Fruit fly (Drosophila melanogaster) whole organism, embryonic: ENCODE data around the gene Lerp.

Source experiments
- Atf6 ChIP-seq: fragments of 200-800 bp; sonication (Bioruptor generic); IDR thresholded peaks from 2 replicates; pipeline ENCODE4 v1.3.6; 2022; ENCODE audit warnings: missing biosample characterization, missing genetic modification characterization
- B-H2 ChIP-seq: fragments of 200-800 bp; sonication (Bioruptor generic); optimal IDR thresholded peaks from 2 replicates; lab custom pipeline; 2018; ENCODE audit warnings: missing biosample characterization, mild to moderate bottlenecking, missing genetic modification characterization
- Blimp-1 ChIP-seq: fragments of 200-800 bp; sonication (Bioruptor generic); optimal IDR thresholded peaks from 3 replicates; lab custom pipeline; 2018; ENCODE audit warnings: missing biosample characterization, missing genetic modification characterization, mild to moderate bottlenecking, moderate library complexity, missing genetic modification reagents
- CG10321 ChIP-seq: fragments of 200-800 bp; sonication (Bioruptor generic); IDR thresholded peaks from 2 replicates; pipeline ENCODE4 v1.3.6; 2022; ENCODE audit warnings: missing biosample characterization, missing genetic modification characterization
- CG10366 ChIP-seq: fragments of 200-800 bp; sonication (Bioruptor generic); IDR thresholded peaks from 2 replicates; pipeline ENCODE4 v1.3.6; 2022; ENCODE audit warnings: missing biosample characterization, missing genetic modification characterization
- CG11093 ChIP-seq: fragments of 200-800 bp; sonication (Bioruptor generic); IDR thresholded peaks from 3 replicates; pipeline ENCODE4 v1.3.6; 2022; ENCODE audit warnings: missing biosample characterization, missing genetic modification characterization
- CG11504 ChIP-seq: fragments of 200-800 bp; sonication (Bioruptor generic); optimal IDR thresholded peaks from 3 replicates; lab custom pipeline; 2019; ENCODE audit warnings: missing biosample characterization, mild to moderate bottlenecking, missing genetic modification characterization, moderate library complexity
- CG15269 ChIP-seq: fragments of 200-800 bp; sonication (Bioruptor generic); optimal IDR thresholded peaks from 2 replicates; lab custom pipeline; 2018; ENCODE audit warnings: missing biosample characterization, mild to moderate bottlenecking, missing genetic modification characterization, moderate library complexity
- CG1603 ChIP-seq: fragments of 200-800 bp; sonication (Bioruptor generic); optimal IDR thresholded peaks from 2 replicates; lab custom pipeline; 2019; ENCODE audit warnings: missing biosample characterization, mild to moderate bottlenecking, missing genetic modification characterization, moderate library complexity
- CG17361 ChIP-seq: fragments of 200-800 bp; sonication (Bioruptor generic); IDR thresholded peaks from 3 replicates; pipeline ENCODE4 v1.3.6; 2022; ENCODE audit warnings: missing biosample characterization, missing genetic modification characterization
- CG2875 ChIP-seq: fragments of 200-800 bp; sonication (Bioruptor generic); optimal IDR thresholded peaks from 2 replicates; lab custom pipeline; 2017; ENCODE audit warnings: missing biosample characterization, mild to moderate bottlenecking, missing genetic modification characterization, missing genetic modification reagents
- CG31441 ChIP-seq: fragments of 200-800 bp; sonication (Bioruptor generic); IDR thresholded peaks from 2 replicates; pipeline ENCODE4 v1.3.6; 2022; ENCODE audit warnings: missing biosample characterization, missing genetic modification characterization
- CG5953 ChIP-seq: fragments of 200-800 bp; sonication (Bioruptor generic); IDR thresholded peaks from 2 replicates; pipeline ENCODE4 v1.3.6; 2022; ENCODE audit warnings: missing biosample characterization, missing genetic modification characterization
- CG9437 ChIP-seq: fragments of 200-800 bp; sonication (Bioruptor generic); optimal IDR thresholded peaks from 2 replicates; lab custom pipeline; 2018; ENCODE audit warnings: missing biosample characterization, mild to moderate bottlenecking, missing genetic modification characterization
- Dad ChIP-seq: fragments of 200-800 bp; sonication (Bioruptor generic); optimal IDR thresholded peaks from 3 replicates; lab custom pipeline; 2016; ENCODE audit warnings: missing biosample characterization, missing genetic modification characterization
- Dek ChIP-seq: fragments of 200-800 bp; sonication (Bioruptor generic); optimal IDR thresholded peaks from 3 replicates; lab custom pipeline; 2019; ENCODE audit warnings: missing biosample characterization, mild to moderate bottlenecking, missing genetic modification characterization, moderate library complexity
- Drgx ChIP-seq: fragments of 200-800 bp; sonication (Bioruptor generic); IDR thresholded peaks from 2 replicates; pipeline ENCODE4 v1.3.6; 2022; ENCODE audit warnings: missing biosample characterization, missing genetic modification characterization
- Eip74EF ChIP-seq, 2 experiments: fragments of 200-800 bp in 1 of 2; fragments of >200 bp in 1 of 2; sonication (Bioruptor generic) in 1 of 2; optimal IDR thresholded peaks; 2 replicates each; lab custom pipeline; 2017 to 2019; ENCODE audit warnings: missing biosample characterization in 2 of 2, missing genetic modification characterization in 2 of 2, mild to moderate bottlenecking in 1 of 2, moderate library complexity in 1 of 2
- Hr3 ChIP-seq: fragments of 200-800 bp; sonication (Bioruptor generic); optimal IDR thresholded peaks from 3 replicates; lab custom pipeline; 2016; ENCODE audit warnings: missing biosample characterization, missing genetic modification characterization
- Hr51 ChIP-seq, 2 experiments: fragments of 200-800 bp; sonication (Bioruptor generic); optimal IDR thresholded peaks; 2 replicates in 1 of 2; 3 replicates in 1 of 2; lab custom pipeline; 2016 to 2018; ENCODE audit warnings: missing biosample characterization in 2 of 2, missing genetic modification characterization in 2 of 2, mild to moderate bottlenecking in 1 of 2, moderate library complexity in 1 of 2
- MBD-R2 ChIP-seq: fragments of 200-800 bp; sonication (Bioruptor generic); IDR thresholded peaks from 2 replicates; pipeline ENCODE4 v1.3.6; 2022; ENCODE audit warnings: missing biosample characterization, missing genetic modification characterization
- Med ChIP-seq: fragments of 200-800 bp; sonication (Bioruptor generic); peaks from one replicate; lab custom pipeline; 2016; ENCODE audit warnings: missing biosample characterization, missing genetic modification characterization, mild to moderate bottlenecking, inconsistent platforms, moderate library complexity
- NfI ChIP-seq: fragments of 200-800 bp; sonication (Bioruptor generic); optimal IDR thresholded peaks from 3 replicates; lab custom pipeline; 2018; ENCODE audit warnings: missing biosample characterization, mild to moderate bottlenecking, missing genetic modification characterization, moderate library complexity
- Ptx1 ChIP-seq: fragments of 200-800 bp; sonication (Bioruptor generic); IDR thresholded peaks from 2 replicates; pipeline ENCODE4 v1.3.6; 2022; ENCODE audit warnings: missing biosample characterization, missing genetic modification characterization
- Ravus ChIP-seq: fragments of 200-800 bp; sonication (Bioruptor generic); IDR thresholded peaks from 2 replicates; pipeline ENCODE4 v1.3.6; 2022; ENCODE audit warnings: missing biosample characterization, missing genetic modification characterization
- Sox102F ChIP-seq: fragments of 200-800 bp; sonication (Bioruptor generic); optimal IDR thresholded peaks from 2 replicates; lab custom pipeline; 2018; ENCODE audit warnings: missing biosample characterization, mild to moderate bottlenecking, missing genetic modification characterization, moderate library complexity
- ato ChIP-seq: fragments of 200-800 bp; sonication (Bioruptor generic); IDR thresholded peaks from 2 replicates; pipeline ENCODE4 v1.3.6; 2022; ENCODE audit warnings: missing biosample characterization, missing genetic modification characterization; ENCODE audit not compliant: partially characterized antibody
- caup ChIP-seq: fragments of 200-800 bp; sonication (Bioruptor generic); optimal IDR thresholded peaks from 3 replicates; lab custom pipeline; 2017; ENCODE audit warnings: missing biosample characterization, mild to moderate bottlenecking, missing genetic modification characterization, moderate library complexity; ENCODE audit not compliant: severe bottlenecking
- chinmo ChIP-seq: fragments of 200-800 bp; sonication (Bioruptor generic); IDR thresholded peaks from 4 replicates; pipeline ENCODE4 v1.3.6; 2022; ENCODE audit warnings: missing biosample characterization, missing genetic modification characterization; ENCODE audit not compliant: partially characterized antibody
- ci ChIP-seq: fragments of 200-800 bp; sonication (Bioruptor generic); IDR thresholded peaks from 3 replicates; pipeline ENCODE4 v1.3.6; 2022; ENCODE audit warnings: missing biosample characterization, missing genetic modification characterization
- dati ChIP-seq: fragments of 200-800 bp; sonication (Bioruptor generic); IDR thresholded peaks from 2 replicates; pipeline ENCODE4 v1.3.6; 2022; ENCODE audit warnings: missing biosample characterization, missing genetic modification characterization
- dmrt99B ChIP-seq: fragments of 200-800 bp; sonication (Bioruptor generic); optimal IDR thresholded peaks from 2 replicates; lab custom pipeline; 2018; ENCODE audit warnings: missing biosample characterization, mild to moderate bottlenecking, missing genetic modification characterization, moderate library complexity
- fu2 ChIP-seq: fragments of 200-800 bp; sonication (Bioruptor generic); optimal IDR thresholded peaks from 2 replicates; lab custom pipeline; 2016; ENCODE audit warnings: missing biosample characterization, missing genetic modification characterization
- gem ChIP-seq: fragments of 200-800 bp; sonication (Bioruptor generic); optimal IDR thresholded peaks from 2 replicates; lab custom pipeline; 2019; ENCODE audit warnings: missing biosample characterization, mild to moderate bottlenecking, missing genetic modification characterization, moderate library complexity
- grau ChIP-seq: fragments of 200-800 bp; optimal IDR thresholded peaks from 3 replicates; lab custom pipeline; 2019; ENCODE audit warnings: missing biosample characterization, mild to moderate bottlenecking, missing genetic modification characterization, moderate library complexity
- lab ChIP-seq: fragments of 200-800 bp; sonication (Bioruptor generic); optimal IDR thresholded peaks from 3 replicates; lab custom pipeline; 2017; ENCODE audit warnings: missing biosample characterization, missing genetic modification characterization, mild to moderate bottlenecking, moderate library complexity, missing genetic modification reagents
- lmd ChIP-seq: fragments of 200-800 bp; sonication (Bioruptor generic); IDR thresholded peaks from 2 replicates; pipeline ENCODE4 v1.3.6; 2022; ENCODE audit warnings: missing biosample characterization, missing genetic modification characterization
- oc ChIP-seq: fragments of 200-800 bp; sonication (Bioruptor generic); optimal IDR thresholded peaks from 2 replicates; lab custom pipeline; 2018; ENCODE audit warnings: missing biosample characterization, mild to moderate bottlenecking, missing genetic modification characterization, moderate library complexity
- phol ChIP-seq: fragments of 200-800 bp; sonication (Bioruptor generic); optimal IDR thresholded peaks from 3 replicates; lab custom pipeline; 2018; ENCODE audit warnings: missing biosample characterization, mild to moderate bottlenecking, missing genetic modification characterization, moderate library complexity
- sd ChIP-seq: fragments of 200-800 bp; sonication (Bioruptor generic); optimal IDR thresholded peaks from 3 replicates; lab custom pipeline; 2018; ENCODE audit warnings: missing biosample characterization, mild to moderate bottlenecking, missing genetic modification characterization, moderate library complexity
- sens ChIP-seq: fragments of 200-800 bp; sonication (Bioruptor generic); peaks from one replicate; lab custom pipeline; 2016; ENCODE audit warnings: missing biosample characterization, missing genetic modification characterization
- sima ChIP-seq: fragments of 200-800 bp; sonication (Bioruptor generic); optimal IDR thresholded peaks from 2 replicates; lab custom pipeline; 2016; ENCODE audit warnings: missing biosample characterization, missing genetic modification characterization
- slbo ChIP-seq: fragments of 200-800 bp; sonication (Bioruptor generic); IDR thresholded peaks from 2 replicates; pipeline ENCODE4 v1.3.6; 2022; ENCODE audit warnings: missing biosample characterization, missing genetic modification characterization
- trh ChIP-seq: fragments of 200-800 bp; sonication (Bioruptor generic); optimal IDR thresholded peaks from 2 replicates; lab custom pipeline; 2016; ENCODE audit warnings: missing biosample characterization, missing genetic modification characterization
- vvl ChIP-seq: fragments of 200-800 bp; sonication (Bioruptor generic); IDR thresholded peaks from 2 replicates; pipeline ENCODE4 v1.3.6; 2022; ENCODE audit warnings: missing biosample characterization, missing genetic modification characterization
- zfh1 ChIP-seq: fragments of 200-800 bp; sonication (Bioruptor generic); IDR thresholded peaks from 3 replicates; pipeline ENCODE4 v1.3.6; 2022; ENCODE audit warnings: missing biosample characterization, missing genetic modification characterization

Gene Lerp

dm6 chr3R:26890499-26890898, 27.6 kb upstream of the Lerp start:
- TF ChIP-seq sd (tag; lab: Kevin White, UChicago) (peak; percentile 75), fu2 (GFP tag; lab: Kevin White, UChicago) (no peak), CG11504 (no peak), oc (tag; lab: Kevin White, UChicago) (peak; percentile 90), phol (tag; lab: Kevin White, UChicago) (no peak), sens (peak; percentile 29), ci (GFP tag; lab: Robert Waterston, UW) (0 out of 3 replicates have a peak, but pooled peaks have one; percentile 41), caup (GFP tag; lab: Kevin White, UChicago) (no peak), dati (no peak), chinmo (GFP tag; lab: Robert Waterston, UW) (0 out of 4 replicates have a peak, but pooled peaks have one; percentile 17)
- TF ChIP-seq, all 482 proteins: peak for 5

DNA sequence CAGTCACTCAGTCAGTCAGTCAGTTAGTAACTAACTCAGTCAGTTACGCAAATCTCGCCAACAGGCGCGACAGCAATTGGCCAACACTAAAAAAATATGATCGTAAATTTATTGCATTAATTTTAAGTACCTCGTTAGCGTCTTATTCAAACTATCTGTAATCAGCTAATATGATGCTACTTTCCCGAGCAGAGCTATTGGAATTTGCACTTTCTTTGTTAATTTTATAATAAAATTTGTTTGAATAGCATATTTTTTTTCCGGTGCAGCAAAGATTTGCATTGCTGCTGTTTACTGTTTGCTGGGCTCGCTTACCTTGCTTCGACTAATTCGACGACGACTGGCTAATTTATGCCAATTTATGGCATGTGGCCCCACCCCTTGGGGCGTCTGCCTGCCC, 27.2 kb upstream of the Lerp start:
- no peak for TF ChIP-seq B-H2 (GFP tag; lab: Kevin White, UChicago)
- TF ChIP-seq dmrt99B, result peak; percentile 20
- peak; percentile 37; the same call in 1 of the 2 replicates for TF ChIP-seq Ptx1 (GFP tag; lab: Robert Waterston, UW)
- peak; percentile 68; the same call in 1 of the 2 replicates for TF ChIP-seq Drgx
- peak; percentile 5 for TF ChIP-seq gem (tag; lab: Kevin White, UChicago)
- TF ChIP-seq Sox102F, result peak; percentile 28
- TF ChIP-seq grau (tag; lab: Kevin White, UChicago), result peak; percentile 7
- TF ChIP-seq Ravus (GFP tag; lab: Robert Waterston, UW), result no peak
- peak; percentile 28 for TF ChIP-seq Med (GFP tag; lab: Kevin White, UChicago)
- no peak for TF ChIP-seq lmd
- no peak for TF ChIP-seq MBD-R2 (GFP tag; lab: Robert Waterston, UW)
- TF ChIP-seq vvl (GFP tag; lab: Robert Waterston, UW), result 0 out of 2 replicates have a peak, but pooled peaks have one; percentile 18
- TF ChIP-seq CG15269 (tag; lab: Kevin White, UChicago), result peak; percentile 12
- TF ChIP-seq CG10321 (GFP tag; lab: Robert Waterston, UW), result no peak
- TF ChIP-seq Dek (tag; lab: Kevin White, UChicago), result no peak
- peak; percentile 15 for TF ChIP-seq lab (GFP tag; lab: Kevin White, UChicago)
- TF ChIP-seq Hr51 (GFP tag; optimal IDR thresholded peaks at IDR 0.05; lab: Kevin White, UChicago), result peak in 1 of 2 experiments; percentile 32
- 0 out of 2 replicates have a peak, but pooled peaks have one; percentile 22 for TF ChIP-seq CG31441 (GFP tag; lab: Robert Waterston, UW)

- TF ChIP-seq NfI (GFP tag; lab: Kevin White, UChicago) (peak; percentile 58), trh (GFP tag; lab: Kevin White, UChicago) (no peak), Dad (GFP tag; lab: Kevin White, UChicago) (no peak), CG2875 (GFP tag; lab: Kevin White, UChicago) (peak; percentile 23), ato (GFP tag; lab: Robert Waterston, UW) (no peak), Eip74EF (GFP tag; optimal IDR thresholded peaks at IDR 0.05; lab: Kevin White, UChicago) (peak in 1 of 2 experiments; percentile 60), CG17361 (peak; percentile 68), CG9437 (GFP tag; lab: Kevin White, UChicago) (peak; percentile 25), Atf6 (GFP tag; lab: Robert Waterston, UW) (peak; percentile 53; the same call in 1 of the 2 replicates), CG11093 (no peak), sima (no peak), zfh1 (peak; percentile 34; the same call in 1 of the 3 replicates), Hr3 (GFP tag; lab: Kevin White, UChicago) (peak; percentile 21), CG1603 (tag; lab: Kevin White, UChicago) (peak; percentile 32), Blimp-1 (peak; percentile 84), slbo (peak; percentile 47; the same call in 1 of the 2 replicates), ci (GFP tag; lab: Robert Waterston, UW) (peak; percentile 44; the same call in 1 of the 3 replicates), CG5953 (GFP tag; lab: Robert Waterston, UW) (peak; percentile 47; the same call in 1 of the 2 replicates), CG10366 (GFP tag; lab: Robert Waterston, UW) (peak; percentile 26; the same call in 1 of the 2 replicates)
Observed at dm6 chr3R:26888086-26888724, 25.3 kb upstream of the Lerp start.
